Worm (Caenorhabditis elegans) whole organism, late embryonic: Measurements from ENCODE around the gene dlat-1.

Experiments used
- C08G9.2 ChIP-seq: sonication (generic microtip); optimal IDR thresholded peaks from 2 replicates; lab custom pipeline; 2016; ENCODE audit warnings: mild to moderate bottlenecking, missing genetic modification characterization, moderate library complexity, missing compliant biosample characterization
- C38D4.7 ChIP-seq: fragments of 200-800 bp; sonication (Bioruptor generic); optimal IDR thresholded peaks from 2 replicates; lab custom pipeline; 2018; ENCODE audit warnings: mild to moderate bottlenecking, missing genetic modification characterization, moderate library complexity, missing compliant biosample characterization
- F13H6.1 ChIP-seq: sonication (generic microtip); optimal IDR thresholded peaks from 2 replicates; lab custom pipeline; 2016; ENCODE audit warnings: missing genetic modification characterization, missing compliant biosample characterization
- K02D7.2 ChIP-seq: sonication (generic microtip); optimal IDR thresholded peaks from 2 replicates; lab custom pipeline; 2017; ENCODE audit warnings: mild to moderate bottlenecking, missing genetic modification characterization, missing compliant biosample characterization
- T23F11.4 ChIP-seq: fragments of 200-800 bp; sonication (Bioruptor generic); optimal IDR thresholded peaks from 2 replicates; lab custom pipeline; 2018; ENCODE audit warnings: mild to moderate bottlenecking, missing genetic modification characterization, missing compliant biosample characterization
- ahr-1 ChIP-seq: sonication (generic microtip); optimal IDR thresholded peaks from 2 replicates; lab custom pipeline; 2016; ENCODE audit warnings: missing genetic modification characterization, missing compliant biosample characterization
- ceh-14 ChIP-seq: sonication (generic microtip); optimal IDR thresholded peaks from 2 replicates; lab custom pipeline; 2016; ENCODE audit warnings: missing genotype, missing genetic modification characterization, missing compliant biosample characterization
- ceh-18 ChIP-seq: sonication (generic microtip); optimal IDR thresholded peaks from 2 replicates; lab custom pipeline; 2016; ENCODE audit warnings: missing genetic modification characterization, missing compliant biosample characterization
- ceh-19 ChIP-seq: fragments of 200-800 bp; sonication (Bioruptor generic); optimal IDR thresholded peaks from 2 replicates; lab custom pipeline; 2018; ENCODE audit warnings: mild to moderate bottlenecking, missing genetic modification characterization, missing compliant biosample characterization
- ceh-2 ChIP-seq: sonication (generic microtip); optimal IDR thresholded peaks from 2 replicates; lab custom pipeline; 2016; ENCODE audit warnings: missing genotype, missing genetic modification characterization, missing compliant biosample characterization
- ceh-24 ChIP-seq: sonication (generic microtip); optimal IDR thresholded peaks from 2 replicates; lab custom pipeline; 2016; ENCODE audit warnings: mild to moderate bottlenecking, missing genetic modification characterization, missing compliant biosample characterization
- ceh-31 ChIP-seq: sonication (generic microtip); optimal IDR thresholded peaks from 2 replicates; lab custom pipeline; 2016; ENCODE audit warnings: missing genetic modification characterization, missing compliant biosample characterization
- ceh-34 ChIP-seq: sonication (generic microtip); optimal IDR thresholded peaks from 2 replicates; lab custom pipeline; 2016; ENCODE audit warnings: mild to moderate bottlenecking, missing genetic modification characterization, missing compliant biosample characterization
- ceh-45 ChIP-seq: fragments of 200-800 bp; sonication (Bioruptor generic); IDR thresholded peaks from 2 replicates; pipeline ENCODE4 v1.3.6; 2022; ENCODE audit warnings: missing genetic modification reagents, missing genetic modification characterization, missing compliant biosample characterization
- che-1 ChIP-seq: sonication (generic microtip); optimal IDR thresholded peaks from 2 replicates; lab custom pipeline; 2016; ENCODE audit warnings: mild to moderate bottlenecking, missing genetic modification characterization, missing compliant biosample characterization
- dmd-4 ChIP-seq: sonication (generic microtip); optimal IDR thresholded peaks from 2 replicates; lab custom pipeline; 2016; ENCODE audit warnings: borderline replicate concordance, missing genetic modification characterization, missing compliant biosample characterization
- elt-2 ChIP-seq: sonication (generic microtip); optimal IDR thresholded peaks from 2 replicates; lab custom pipeline; 2016; ENCODE audit warnings: missing genetic modification reagents, missing genetic modification characterization, missing compliant biosample characterization
- elt-4 ChIP-seq: sonication (generic microtip); optimal IDR thresholded peaks from 2 replicates; lab custom pipeline; 2016; ENCODE audit warnings: missing genetic modification characterization, missing compliant biosample characterization
- ets-4 ChIP-seq: sonication (generic microtip); optimal IDR thresholded peaks from 2 replicates; lab custom pipeline; 2016; ENCODE audit warnings: missing genetic modification characterization, missing compliant biosample characterization
- eyg-1 ChIP-seq: sonication (generic microtip); optimal IDR thresholded peaks from 2 replicates; lab custom pipeline; 2016; ENCODE audit warnings: missing genotype, missing genetic modification characterization, missing compliant biosample characterization
- fax-1 ChIP-seq: sonication (generic microtip); optimal IDR thresholded peaks from 2 replicates; lab custom pipeline; 2016; ENCODE audit warnings: missing genotype, missing genetic modification characterization, missing compliant biosample characterization
- gmeb-2 ChIP-seq: sonication (generic microtip); optimal IDR thresholded peaks from 2 replicates; lab custom pipeline; 2016; ENCODE audit warnings: missing genetic modification characterization, inconsistent platforms, missing compliant biosample characterization
- hlh-13 ChIP-seq: fragments of 200-800 bp; sonication (Bioruptor generic); optimal IDR thresholded peaks from 2 replicates; lab custom pipeline; 2018; ENCODE audit warnings: mild to moderate bottlenecking, missing genetic modification characterization, missing compliant biosample characterization
- hlh-15 ChIP-seq: sonication (generic microtip); optimal IDR thresholded peaks from 2 replicates; lab custom pipeline; 2016; ENCODE audit warnings: missing genetic modification characterization, missing compliant biosample characterization
- hlh-6 ChIP-seq: sonication (generic microtip); optimal IDR thresholded peaks from 2 replicates; lab custom pipeline; 2016; ENCODE audit warnings: missing genotype, missing genetic modification characterization, missing compliant biosample characterization
- hlh-8 ChIP-seq: sonication (generic microtip); optimal IDR thresholded peaks from 2 replicates; lab custom pipeline; 2016; ENCODE audit warnings: missing genotype, missing genetic modification characterization, missing compliant biosample characterization
- lin-11 ChIP-seq: fragments of 200-800 bp; sonication (Bioruptor generic); optimal IDR thresholded peaks from 2 replicates; lab custom pipeline; 2018; ENCODE audit warnings: mild to moderate bottlenecking, missing genetic modification characterization, missing compliant biosample characterization
- nfya-1 ChIP-seq: sonication (generic microtip); optimal IDR thresholded peaks from 2 replicates; lab custom pipeline; 2017; ENCODE audit warnings: missing genetic modification characterization, mild to moderate bottlenecking, missing compliant biosample characterization, antibody characterized with exemption, moderate library complexity
- nhr-232 ChIP-seq: sonication (generic microtip); optimal IDR thresholded peaks from 2 replicates; lab custom pipeline; 2016; ENCODE audit warnings: missing genetic modification characterization, missing compliant biosample characterization
- npax-4 ChIP-seq: sonication (generic microtip); optimal IDR thresholded peaks from 2 replicates; lab custom pipeline; 2016; ENCODE audit warnings: missing genetic modification characterization, missing compliant biosample characterization
- pat-9 ChIP-seq: fragments of 200-800 bp; sonication (Bioruptor generic); optimal IDR thresholded peaks from 2 replicates; lab custom pipeline; 2018; ENCODE audit warnings: mild to moderate bottlenecking, missing genetic modification characterization, moderate library complexity, missing compliant biosample characterization
- pax-1 ChIP-seq: fragments of 150-350 bp; optimal IDR thresholded peaks from 2 replicates; lab custom pipeline; 2014; ENCODE audit warnings: missing biosample characterization, missing genetic modification characterization
- pha-2 ChIP-seq: sonication (generic microtip); optimal IDR thresholded peaks from 2 replicates; lab custom pipeline; 2017; ENCODE audit warnings: mild to moderate bottlenecking, missing genetic modification characterization, missing compliant biosample characterization
- pqm-1 ChIP-seq: sonication (generic microtip); optimal IDR thresholded peaks from 2 replicates; lab custom pipeline; 2016; ENCODE audit warnings: missing genetic modification characterization, missing compliant biosample characterization
- ref-2 ChIP-seq: sonication (generic microtip); optimal IDR thresholded peaks from 2 replicates; lab custom pipeline; 2016; ENCODE audit warnings: missing genetic modification characterization, missing compliant biosample characterization
- rnt-1 ChIP-seq: sonication (generic microtip); optimal IDR thresholded peaks from 2 replicates; lab custom pipeline; 2016; ENCODE audit warnings: missing genetic modification characterization, missing compliant biosample characterization
- sdc-2 ChIP-seq: sonication (generic microtip); optimal IDR thresholded peaks from 2 replicates; lab custom pipeline; 2016; ENCODE audit warnings: missing genotype, missing genetic modification characterization, missing compliant biosample characterization
- sox-2 ChIP-seq: fragments of 200-800 bp; sonication (Bioruptor generic); IDR thresholded peaks from 2 replicates; pipeline ENCODE4 v1.3.6; 2022; ENCODE audit warnings: missing genetic modification reagents, missing genetic modification characterization, missing compliant biosample characterization
- tbx-2 ChIP-seq: sonication (generic microtip); optimal IDR thresholded peaks from 2 replicates; lab custom pipeline; 2016; ENCODE audit warnings: missing genetic modification characterization, missing compliant biosample characterization
- tbx-7 ChIP-seq: sonication (generic microtip); optimal IDR thresholded peaks from 2 replicates; lab custom pipeline; 2016; ENCODE audit warnings: missing genotype, missing genetic modification characterization, missing compliant biosample characterization
- ttx-3 ChIP-seq: sonication (generic microtip); optimal IDR thresholded peaks from 2 replicates; lab custom pipeline; 2016; ENCODE audit warnings: missing genetic modification reagents, missing genetic modification characterization, missing compliant biosample characterization
- unc-42 ChIP-seq: sonication (generic microtip); optimal IDR thresholded peaks from 2 replicates; lab custom pipeline; 2016; ENCODE audit warnings: missing genotype, missing genetic modification characterization, missing compliant biosample characterization
- unc-55 ChIP-seq: sonication (generic microtip); optimal IDR thresholded peaks from 2 replicates; lab custom pipeline; 2017; ENCODE audit warnings: missing biosample characterization, missing genetic modification reagents, missing genetic modification characterization
- zip-5 ChIP-seq: sonication (generic microtip); optimal IDR thresholded peaks from 2 replicates; lab custom pipeline; 2016; ENCODE audit warnings: missing genetic modification characterization, missing compliant biosample characterization

The dlat-1 gene

ce11 chrV:14423268-14423667, 23.8 kb downstream of the dlat-1 start, which contains the start of gene rpoa-12:
TSS of gene rpoa-12 (minus strand) at chrV:14423304.
- TF ChIP-seq ceh-31 (tag; lab: Kevin White, UChicago) = peak; percentile 86
- peak; percentile 5 for TF ChIP-seq dmd-4 (tag; lab: Kevin White, UChicago)
- no peak for TF ChIP-seq hlh-15 (tag; lab: Kevin White, UChicago)
- TF ChIP-seq tbx-7 (tag; lab: Kevin White, UChicago) = peak; percentile 69
- peak; percentile 16 for TF ChIP-seq ceh-18 (tag; lab: Kevin White, UChicago)
- TF ChIP-seq C08G9.2 (tag; lab: Kevin White, UChicago) = peak; percentile 66
- TF ChIP-seq ttx-3 (tag; lab: Kevin White, UChicago) = no peak
- TF ChIP-seq pqm-1 = peak; percentile 21
- TF ChIP-seq rnt-1 (tag; lab: Kevin White, UChicago) = peak; percentile 19
- peak; percentile 18 for TF ChIP-seq hlh-8
- peak; percentile 24 for TF ChIP-seq ets-4 (tag; lab: Kevin White, UChicago)
- peak; percentile 62 for TF ChIP-seq ceh-2
- TF ChIP-seq tbx-2 (tag; lab: Kevin White, UChicago) = peak; percentile 76
- no peak for TF ChIP-seq hlh-13 (GFP tag; lab: Kevin White, UChicago)
- peak; percentile 56 for TF ChIP-seq elt-2 (tag; lab: Kevin White, UChicago)
- TF ChIP-seq ref-2 = peak; percentile 50
- TF ChIP-seq unc-42 (tag; lab: Kevin White, UChicago) = peak; percentile 49
- TF ChIP-seq unc-55 (GFP tag; lab: Kevin White, UChicago) = no peak
- TF ChIP-seq ceh-24 (tag; lab: Kevin White, UChicago) = no peak
- TF ChIP-seq ceh-14 (tag; lab: Kevin White, UChicago) = peak; percentile 22
- TF ChIP-seq ceh-19 (GFP tag; lab: Kevin White, UChicago) = no peak
- TF ChIP-seq zip-5 (tag; lab: Kevin White, UChicago) = peak; percentile 54
- peak; percentile 49 for TF ChIP-seq ceh-34 (tag; lab: Kevin White, UChicago)
- TF ChIP-seq fax-1 (tag; lab: Kevin White, UChicago) = peak; percentile 15
- TF ChIP-seq ahr-1 = no peak
- no peak for TF ChIP-seq elt-4

ce11 chrV:14422317-14422716, 24.8 kb downstream of the dlat-1 start, which contains the start of gene pas-1:
TSS of gene pas-1 (minus strand) at chrV:14422618.
- TF ChIP-seq unc-55 (GFP tag; lab: Kevin White, UChicago) (no peak), pax-1 (no peak), gmeb-2 (tag; lab: Kevin White, UChicago) (no peak), hlh-6 (tag; lab: Kevin White, UChicago) (no peak), eyg-1 (tag; lab: Kevin White, UChicago) (no peak), K02D7.2 (tag; lab: Kevin White, UChicago) (no peak)

DNA sequence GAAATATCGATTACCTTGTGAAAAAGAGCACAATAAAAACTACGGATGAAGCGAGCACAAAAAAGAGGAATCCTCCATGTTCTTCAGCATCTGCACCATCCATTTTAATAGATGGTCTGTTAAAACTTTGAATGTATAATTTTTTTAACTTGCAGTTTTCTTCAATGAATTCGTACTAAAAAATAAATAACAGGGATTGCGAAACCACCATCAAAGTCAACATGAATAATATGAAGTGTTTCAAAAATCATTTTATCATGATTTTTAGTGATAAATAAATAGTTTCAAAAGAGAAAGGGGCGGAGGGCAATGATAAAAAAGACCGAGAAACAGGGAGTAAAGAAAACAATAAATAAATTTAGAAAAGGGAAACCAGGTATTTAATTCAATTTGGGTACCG, 25.8 kb downstream of the dlat-1 start, which contains the start of gene dhs-22:
Gene dhs-22 (minus strand): TSS at position 116 of the 400 bp plus-strand sequence.
- TF ChIP-seq unc-42 (tag; lab: Kevin White, UChicago) = no peak
- TF ChIP-seq sdc-2 (tag; lab: Kevin White, UChicago) = no peak
- TF ChIP-seq ttx-3 (tag; lab: Kevin White, UChicago) = no peak
- TF ChIP-seq F13H6.1 (tag; lab: Kevin White, UChicago) = no peak
- no peak for TF ChIP-seq pha-2 (tag; lab: Kevin White, UChicago)

- no peak for TF ChIP-seq ceh-24 (tag; lab: Kevin White, UChicago)
Measured at ce11 chrV:14419855-14420254, 27.2 kb downstream of the dlat-1 start.

ce11 chrV:14417735-14418134, 29.4 kb downstream of the dlat-1 start, which contains the start of the genes nxf-2 and set-31:
TSS of gene nxf-2 (minus strand) at chrV:14417835.
TSS of gene set-31 (plus strand) at chrV:14417903.
- no peak for TF ChIP-seq elt-2 (tag; lab: Kevin White, UChicago)
- no peak for TF ChIP-seq hlh-13 (GFP tag; lab: Kevin White, UChicago)
- no peak for TF ChIP-seq ceh-31 (tag; lab: Kevin White, UChicago)
- no peak for TF ChIP-seq sox-2 (GFP tag; lab: Robert Waterston, UW)
- no peak for TF ChIP-seq pax-1
- TF ChIP-seq nhr-232 = no peak
- no peak for TF ChIP-seq pat-9 (tag; lab: Kevin White, UChicago)
- no peak for TF ChIP-seq ceh-34 (tag; lab: Kevin White, UChicago)
- no peak for TF ChIP-seq nfya-1 (tag; lab: Kevin White, UChicago)
- TF ChIP-seq ref-2 = no peak
- TF ChIP-seq ceh-14 (tag; lab: Kevin White, UChicago) = no peak
- TF ChIP-seq npax-4 (tag; lab: Kevin White, UChicago) = no peak
- TF ChIP-seq T23F11.4 = no peak
- no peak for TF ChIP-seq ceh-18 (tag; lab: Kevin White, UChicago)
- TF ChIP-seq C38D4.7 (GFP tag; lab: Kevin White, UChicago) = no peak
- no peak for TF ChIP-seq ceh-45
- no peak for TF ChIP-seq unc-55 (GFP tag; lab: Kevin White, UChicago)
- TF ChIP-seq lin-11 = no peak
- no peak for TF ChIP-seq zip-5 (tag; lab: Kevin White, UChicago)
- no peak for TF ChIP-seq che-1 (tag; lab: Kevin White, UChicago)
